Fruit fly (Drosophila melanogaster): ENCODE data around the gene CG45060.

The CG45060 gene

DNA sequence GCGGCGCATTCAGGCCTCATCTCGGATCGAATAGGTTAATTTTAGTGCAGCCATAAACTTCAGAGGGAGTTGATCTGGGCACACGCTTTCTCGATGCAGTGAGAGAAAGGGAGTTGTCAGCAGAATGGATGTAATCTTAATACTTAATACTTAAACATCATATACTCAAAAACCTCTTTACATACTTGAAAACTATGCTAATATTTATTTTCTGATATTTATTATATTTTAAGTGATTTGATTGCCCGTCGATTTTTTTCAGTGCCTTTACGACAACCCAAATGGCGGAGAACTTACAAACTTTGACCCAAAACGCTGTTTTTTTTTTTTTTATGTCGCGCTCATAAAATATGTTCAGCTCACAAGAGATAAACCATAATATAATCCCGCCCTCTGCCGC, 43.4 kb upstream of the CG45060 start (continued):
- TF ChIP-seq CG15073 (GFP tag; optimal IDR thresholded peaks at IDR 0.05) (no peak), CG15696 (tag; optimal IDR thresholded peaks at IDR 0.05) (no peak), CG12071 (GFP tag; optimal IDR thresholded peaks at IDR 0.05) (no peak), Sox100B (GFP tag; optimal IDR thresholded peaks at IDR 0.05) (peak; percentile 24), ato (GFP tag; IDR thresholded peaks at IDR 0.05; ENCODE audit: partially characterized antibody) (no peak), B-H1 (GFP tag; IDR thresholded peaks at IDR 0.05) (no peak), Drgx (GFP tag; IDR thresholded peaks at IDR 0.05) (no peak), btn (GFP tag; optimal IDR thresholded peaks at IDR 0.05) (no peak), CG32532 (GFP tag; IDR thresholded peaks at IDR 0.05) (no peak), sob (GFP tag; IDR thresholded peaks at IDR 0.05) (no peak), Xrp1 (GFP tag; IDR thresholded peaks at IDR 0.05) (0 out of 2 replicates have a peak, but pooled peaks have one; percentile 28), pzg (GFP tag; optimal IDR thresholded peaks at IDR 0.05) (no peak), CG31224 (GFP tag; IDR thresholded peaks at IDR 0.05) (no peak), CG16813 (GFP tag; IDR thresholded peaks at IDR 0.05; ENCODE audit: partially characterized antibody) (no peak), CG13624 (GFP tag; optimal IDR thresholded peaks at IDR 0.05) (no peak), zen2 (GFP tag; IDR thresholded peaks at IDR 0.05; ENCODE audit: partially characterized antibody) (no peak), pan (optimal IDR thresholded peaks at IDR 0.05) (no peak), pan (GFP tag; optimal IDR thresholded peaks at IDR 0.05 in 1 of 2, IDR thresholded peaks at IDR 0.05 in 1 of 2) (no peak), bsh (GFP tag; optimal IDR thresholded peaks at IDR 0.05) (peak in 1 of 2 experiments; percentile 56), CG18262 (tag; optimal IDR thresholded peaks at IDR 0.05) (peak; percentile 20), dpn (GFP tag; optimal IDR thresholded peaks at IDR 0.05) (no peak), CG7786 (GFP tag; optimal IDR thresholded peaks at IDR 0.05) (no peak), CG31365 (tag; optimal IDR thresholded peaks at IDR 0.05) (no peak), CG3838 (GFP tag; optimal IDR thresholded peaks at IDR 0.05) (no peak), H2.0 (GFP tag; IDR thresholded peaks at IDR 0.05) (no peak), slp2 (GFP tag; optimal IDR thresholded peaks at IDR 0.05) (no peak), zen (tag; optimal IDR thresholded peaks at IDR 0.05) (no peak), pb (GFP tag; optimal IDR thresholded peaks at IDR 0.05) (no peak), jigr1 (GFP tag; IDR thresholded peaks at IDR 0.05) (no peak), Doc3 (GFP tag; IDR thresholded peaks at IDR 0.05; ENCODE audit: partially characterized antibody) (no peak), CG4707 (GFP tag; optimal IDR thresholded peaks at IDR 0.05) (no peak), Ptx1 (GFP tag; IDR thresholded peaks at IDR 0.05) (peak; percentile 44; the same call in 1 of the 2 replicates), CG14710 (tag; optimal IDR thresholded peaks at IDR 0.05) (peak; percentile 5), CG4730 (GFP tag; IDR thresholded peaks at IDR 0.05) (no peak), Dll (GFP tag; IDR thresholded peaks at IDR 0.05; ENCODE audit: partially characterized antibody) (no peak), kah (GFP tag; optimal IDR thresholded peaks at IDR 0.05) (no peak), kni (GFP tag; optimal IDR thresholded peaks at IDR 0.05) (no peak), toy (GFP tag; IDR thresholded peaks at IDR 0.05) (no peak), klu (GFP tag; IDR thresholded peaks at IDR 0.05) (no peak), ap (GFP tag; IDR thresholded peaks at IDR 0.05) (no peak), Hmx (GFP tag; optimal IDR thresholded peaks at IDR 0.05) (no peak), Hr51 (GFP tag; optimal IDR thresholded peaks at IDR 0.05) (peak in 1 of 2 experiments; percentile 27), CG16779 (GFP tag; IDR thresholded peaks at IDR 0.05) (no peak), CG3726 (GFP tag; IDR thresholded peaks at IDR 0.05) (no peak), Fer1 (GFP tag; optimal IDR thresholded peaks at IDR 0.05) (no peak), jing (GFP tag; optimal IDR thresholded peaks at IDR 0.05) (no peak), Opbp (GFP tag; IDR thresholded peaks at IDR 0.05; ENCODE audit: partially characterized antibody) (no peak), Aef1 (GFP tag; IDR thresholded peaks at IDR 0.05) (no peak), aop (GFP tag; IDR thresholded peaks at IDR 0.05) (no peak), CG9727 (GFP tag; optimal IDR thresholded peaks at IDR 0.05) (no peak), CG9817 (tag; optimal IDR thresholded peaks at IDR 0.05) (no peak), CG15601 (tag; optimal IDR thresholded peaks at IDR 0.05) (peak; percentile 22)

Data from whole organism, embryonic.